Fruit fly (Drosophila melanogaster): ENCODE measurements around the gene Rca1.
A peak's percentile ranks its signal among the peaks of the same experiment; 100 is the strongest.

The Rca1 gene

dm6 chr2L:6819230-6820049 lies 32.7 kb upstream of the Rca1 start (continued):
- TF ChIP-seq zfh1 (GFP tag; IDR thresholded peaks at IDR 0.05) (no peak), ind (GFP tag; optimal IDR thresholded peaks at IDR 0.05) (peak; percentile 10), Hsf (GFP tag; optimal IDR thresholded peaks at IDR 0.05) (peak; percentile 21), CG18619 (GFP tag; optimal IDR thresholded peaks at IDR 0.05) (peak; percentile 27), CG8478 (optimal IDR thresholded peaks at IDR 0.05) (no peak), croc (GFP tag; conservative IDR thresholded peaks at IDR 0.05) (no peak), HmgZ (tag; optimal IDR thresholded peaks at IDR 0.05) (no peak), CG11398 (GFP tag; optimal IDR thresholded peaks at IDR 0.05) (no peak), pum (GFP tag; optimal IDR thresholded peaks at IDR 0.05) (no peak), vfl (GFP tag; optimal IDR thresholded peaks at IDR 0.05) (no peak), eyg (GFP tag; optimal IDR thresholded peaks at IDR 0.05) (no peak), CG17361 (GFP tag; IDR thresholded peaks at IDR 0.05) (peak; percentile 63; the same call in 2 of the 3 replicates), sens (GFP tag) (peak; percentile 90), zen2 (GFP tag; IDR thresholded peaks at IDR 0.05; ENCODE audit: partially characterized antibody) (no peak), CG1602 (GFP tag; optimal IDR thresholded peaks at IDR 0.05) (peak; percentile 9), E2f1 (GFP tag; IDR thresholded peaks at IDR 0.05) (no peak), ham (GFP tag; IDR thresholded peaks at IDR 0.05) (no peak), CG9876 (GFP tag; optimal IDR thresholded peaks at IDR 0.05) (no peak), phol (tag; optimal IDR thresholded peaks at IDR 0.05) (peak; percentile 65), ash1 (GFP tag; optimal IDR thresholded peaks at IDR 0.05) (no peak), bowl (GFP tag; IDR thresholded peaks at IDR 0.05) (no peak), Gsc (GFP tag; IDR thresholded peaks at IDR 0.05) (0 out of 2 replicates have a peak, but pooled peaks have one; percentile 22), CG2202 (tag; optimal IDR thresholded peaks at IDR 0.05) (no peak), bbx (GFP tag; IDR thresholded peaks at IDR 0.05; ENCODE audit: partially characterized antibody) (no peak), Hey (tag; optimal IDR thresholded peaks at IDR 0.05) (no peak), gsb (GFP tag; IDR thresholded peaks at IDR 0.05) (no peak), gcm2 (GFP tag; optimal IDR thresholded peaks at IDR 0.05) (no peak), Hand (GFP tag; optimal IDR thresholded peaks at IDR 0.05) (no peak), rib (GFP tag; IDR thresholded peaks at IDR 0.05) (no peak), az2 (GFP tag; optimal IDR thresholded peaks at IDR 0.05) (peak; percentile 31), fd3F (GFP tag; optimal IDR thresholded peaks at IDR 0.05) (peak; percentile 3), ase (GFP tag; IDR thresholded peaks at IDR 0.05) (no peak), al (GFP tag; IDR thresholded peaks at IDR 0.05) (peak; percentile 16; the same call in 1 of the 2 replicates), CG12659 (GFP tag; optimal IDR thresholded peaks at IDR 0.05) (peak; percentile 15), tx (GFP tag; optimal IDR thresholded peaks at IDR 0.05) (peak; percentile 10), CG6813 (GFP tag; optimal IDR thresholded peaks at IDR 0.05) (no peak), mam (GFP tag; optimal IDR thresholded peaks at IDR 0.05) (peak; percentile 4), Oli (tag; optimal IDR thresholded peaks at IDR 0.05) (peak; percentile 36), CG17802 (tag; optimal IDR thresholded peaks at IDR 0.05) (no peak), CG6689 (GFP tag; IDR thresholded peaks at IDR 0.05) (peak; percentile 40; the same call in 1 of the 2 replicates), CG7357 (GFP tag; IDR thresholded peaks at IDR 0.05) (0 out of 3 replicates have a peak, but pooled peaks have one; percentile 27), zen (tag; optimal IDR thresholded peaks at IDR 0.05) (peak; percentile 12), Ravus (GFP tag; IDR thresholded peaks at IDR 0.05) (no peak), Scr (GFP tag; IDR thresholded peaks at IDR 0.05; ENCODE audit: partially characterized antibody) (no peak), jing (GFP tag; optimal IDR thresholded peaks at IDR 0.05) (no peak), CG31388 (GFP tag; optimal IDR thresholded peaks at IDR 0.05) (no peak), tna (GFP tag; IDR thresholded peaks at IDR 0.05; ENCODE audit: partially characterized antibody) (no peak), BtbVII (GFP tag; optimal IDR thresholded peaks at IDR 0.05) (no peak), CG5245 (GFP tag; optimal IDR thresholded peaks at IDR 0.05) (no peak), CG12236 (GFP tag; optimal IDR thresholded peaks at IDR 0.05) (no peak)

Data from whole organism, embryonic.